Worm (Caenorhabditis elegans): ENCODE results near the gene C44B12.9.
A peak's percentile ranks its signal among the peaks of the same experiment; 100 is the strongest.

Gene C44B12.9

ce11 chrIV:1104518-1104917 is at the start of gene C44B12.9, which contains the start of gene C44B12.3:
C44B12.9 (minus strand) TSS chrIV:1104618.
C44B12.3 (plus strand) TSS chrIV:1104766.
- TF ChIP-seq spr-1 (tag; optimal IDR thresholded peaks at IDR 0.05) = no peak
- TF ChIP-seq Y48G9A.11 (GFP tag; IDR thresholded peaks at IDR 0.05) = no peak
- no peak for TF ChIP-seq hlh-30 (tag; optimal IDR thresholded peaks at IDR 0.05; ENCODE audit: insufficient read depth)
- TF ChIP-seq ceh-28 (tag; optimal IDR thresholded peaks at IDR 0.05) = no peak
- no peak for TF ChIP-seq unc-39 (tag; optimal IDR thresholded peaks at IDR 0.05)
- TF ChIP-seq aha-1 (tag) = no peak

- TF ChIP-seq ceh-44 (GFP tag; IDR thresholded peaks at IDR 0.05) = no peak
- TF ChIP-seq Y48G9A.11 (GFP tag; IDR thresholded peaks at IDR 0.05) = no peak
- TF ChIP-seq unc-62 (GFP tag; optimal IDR thresholded peaks at IDR 0.05 in 1 of 2) = peak in 1 of 2 experiments; percentile 78
- no peak for TF ChIP-seq unc-62 (tag; optimal IDR thresholded peaks at IDR 0.05)
- TF ChIP-seq duxl-1 (tag; optimal IDR thresholded peaks at IDR 0.05; ENCODE audit: poor library complexity) = no peak
- no peak for TF ChIP-seq mdl-1 (tag; optimal IDR thresholded peaks at IDR 0.05)
- TF ChIP-seq nhr-77 (tag; optimal IDR thresholded peaks at IDR 0.05) = peak; percentile 4
- TF ChIP-seq lim-7 (GFP tag; IDR thresholded peaks at IDR 0.05) = 0 out of 2 replicates have a peak, but pooled peaks have one; percentile 23
- TF ChIP-seq hlh-11 (tag; optimal IDR thresholded peaks at IDR 0.05) = peak; percentile 25
- TF ChIP-seq daf-16 (GFP tag; optimal IDR thresholded peaks at IDR 0.05) = no peak
- peak; percentile 31 for TF ChIP-seq daf-16 (tag; optimal IDR thresholded peaks at IDR 0.05)
- no peak for TF ChIP-seq ztf-11 (tag; optimal IDR thresholded peaks at IDR 0.05)
- TF ChIP-seq nhr-6 (tag; optimal IDR thresholded peaks at IDR 0.05) = no peak
- TF ChIP-seq nhr-28 (tag; optimal IDR thresholded peaks at IDR 0.05) = peak; percentile 84
- no peak for TF ChIP-seq lin-13 (GFP tag; optimal IDR thresholded peaks at IDR 0.05)
- peak; percentile 64 for TF ChIP-seq pqm-1 (tag; optimal IDR thresholded peaks at IDR 0.05)
- no peak for TF ChIP-seq nhr-41 (GFP tag; IDR thresholded peaks at IDR 0.05)
- 0 out of 2 replicates have a peak, but pooled peaks have one; percentile 11 for TF ChIP-seq lin-1 (GFP tag; IDR thresholded peaks at IDR 0.05)
- no peak for TF ChIP-seq F26F4.8 (GFP tag; conservative IDR thresholded peaks at IDR 0.05)
- TF ChIP-seq fos-1 (tag; optimal IDR thresholded peaks at IDR 0.05) = no peak
- TF ChIP-seq mes-2 (tag; optimal IDR thresholded peaks at IDR 0.05; ENCODE audit: poor library complexity, severe bottlenecking) = no peak
- TF ChIP-seq set-16 (GFP tag; IDR thresholded peaks at IDR 0.05) = no peak
- 0 out of 2 replicates have a peak, but pooled peaks have one; percentile 34 for TF ChIP-seq lin-38 (GFP tag; IDR thresholded peaks at IDR 0.05)
- TF ChIP-seq ZK546.5 (tag; optimal IDR thresholded peaks at IDR 0.05) = no peak
- TF ChIP-seq tag-97 (GFP tag; IDR thresholded peaks at IDR 0.05) = no peak
- TF ChIP-seq ceh-20 (GFP tag; IDR thresholded peaks at IDR 0.05) = peak; percentile 73
- no peak for TF ChIP-seq snpc-1.2 (GFP tag; IDR thresholded peaks at IDR 0.05)
- no peak for TF ChIP-seq egl-43 (GFP tag; IDR thresholded peaks at IDR 0.05)
- TF ChIP-seq Y5F2A.4 (GFP tag; optimal IDR thresholded peaks at IDR 0.05) = no peak
- TF ChIP-seq tra-1 (GFP tag; IDR thresholded peaks at IDR 0.05) = no peak
- TF ChIP-seq daf-12 (tag; optimal IDR thresholded peaks at IDR 0.05) = no peak
- TF ChIP-seq ces-1 (GFP tag; optimal IDR thresholded peaks at IDR 0.05) = no peak
- no peak for TF ChIP-seq aly-2 (tag; optimal IDR thresholded peaks at IDR 0.05)
- TF ChIP-seq php-3 (GFP tag; IDR thresholded peaks at IDR 0.05) = peak; percentile 51; the same call in 1 of the 2 replicates
- peak; percentile 78 for TF ChIP-seq dmd-6 (GFP tag; IDR thresholded peaks at IDR 0.05)
These were observed 44.2 kb upstream of the C44B12.9 start for ce11 chrIV:1148425-1149151.

All from whole organism, L4 larva.